Worm (Caenorhabditis elegans) whole organism, young adult: Measurements from ENCODE around the gene abhd-5.2.

Experiments used
- F49E8.2 ChIP-seq: sonication (generic microtip); optimal IDR thresholded peaks from 3 replicates; lab custom pipeline; 2017; ENCODE audit warnings: missing genetic modification characterization, mild to moderate bottlenecking, missing compliant biosample characterization, antibody characterized with exemption, moderate library complexity; ENCODE audit not compliant: insufficient read depth
- F57C9.4 ChIP-seq: sonication (generic microtip); optimal IDR thresholded peaks from 2 replicates; lab custom pipeline; 2017; ENCODE audit warnings: mild to moderate bottlenecking, missing genetic modification characterization, missing compliant biosample characterization
- snpc-1.1 ChIP-seq: sonication (generic microtip); optimal IDR thresholded peaks from 2 replicates; lab custom pipeline; 2017; ENCODE audit warnings: missing genetic modification characterization, mild to moderate bottlenecking, missing compliant biosample characterization, antibody characterized with exemption, moderate library complexity, missing genotype, missing genetic modification reagents; ENCODE audit not compliant: insufficient read depth
- snpc-1.3 ChIP-seq: sonication (generic microtip); optimal IDR thresholded peaks from 2 replicates; lab custom pipeline; 2017; ENCODE audit warnings: missing genetic modification characterization, mild to moderate bottlenecking, missing compliant biosample characterization, antibody characterized with exemption, moderate library complexity, missing genotype, missing genetic modification reagents; ENCODE audit not compliant: insufficient read depth

- TF ChIP-seq snpc-1.3 (tag; lab: Kevin White, UChicago), result no peak
- no peak for TF ChIP-seq F57C9.4
- no peak for TF ChIP-seq F49E8.2 (tag; lab: Kevin White, UChicago)
- no peak for TF ChIP-seq snpc-1.1 (tag; lab: Kevin White, UChicago)
Observed at ce11 chrV:4851138-4851537, 6.7 kb downstream of the abhd-5.2 start, which contains the start of gene nex-4.
